Fruit fly (Drosophila melanogaster): ENCODE data around the gene CG11327.

Gene CG11327

DNA sequence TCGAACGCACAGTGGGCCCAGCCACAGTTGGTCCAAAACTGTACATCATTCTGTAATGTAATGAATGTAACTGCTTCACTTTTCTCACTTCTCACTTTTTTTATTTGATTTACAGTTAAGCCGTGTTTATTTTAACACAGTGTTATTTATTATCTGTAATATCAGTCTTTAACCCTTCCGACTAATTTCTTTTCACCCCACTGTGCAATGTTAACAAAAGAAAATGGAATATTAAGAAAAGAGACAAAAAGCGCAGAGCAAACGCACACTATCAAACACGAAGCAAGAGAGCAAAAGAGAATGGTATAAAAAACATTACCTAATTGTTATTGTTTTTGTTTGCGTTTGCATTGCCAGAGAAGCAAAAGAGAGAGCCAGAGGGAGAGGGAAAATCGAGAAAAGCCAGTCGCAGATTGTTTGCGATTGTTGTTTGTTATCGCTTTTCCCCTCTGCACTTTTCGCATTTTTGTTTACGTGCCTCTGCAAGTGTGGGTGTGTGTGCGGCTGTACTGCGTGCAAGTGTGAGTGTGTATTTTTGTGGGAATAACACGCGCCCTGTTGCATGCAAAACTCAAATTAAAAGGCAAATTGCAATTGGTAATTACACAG lies 39.3 kb downstream of the CG11327 start (continued):
- TF ChIP-seq Hmx (GFP tag; optimal IDR thresholded peaks at IDR 0.05) (no peak), slou (GFP tag; optimal IDR thresholded peaks at IDR 0.05) (peak; percentile 93), CG34422 (GFP tag; IDR thresholded peaks at IDR 0.05) (peak; percentile 98), NfI (GFP tag; optimal IDR thresholded peaks at IDR 0.05) (peak; percentile 98), otp (GFP tag; IDR thresholded peaks at IDR 0.05) (peak; percentile 98), CG6175 (GFP tag; IDR thresholded peaks at IDR 0.05) (peak; percentile 90), CkIIα-i1 (GFP tag; IDR thresholded peaks at IDR 0.05) (peak; percentile 86), maf-S (GFP tag; optimal IDR thresholded peaks at IDR 0.05) (peak; percentile 98), ham (GFP tag; IDR thresholded peaks at IDR 0.05) (peak; percentile 85), CG2712 (tag; optimal IDR thresholded peaks at IDR 0.05) (peak; percentile 99), CG7987 (GFP tag; optimal IDR thresholded peaks at IDR 0.05) (peak; percentile 96), mirr (GFP tag; optimal IDR thresholded peaks at IDR 0.05) (peak; percentile 97), cad (GFP tag; optimal IDR thresholded peaks at IDR 0.05) (no peak), CG7372 (GFP tag; IDR thresholded peaks at IDR 0.05) (peak; percentile 96), HLHmδ (GFP tag; optimal IDR thresholded peaks at IDR 0.05) (no peak), crc (GFP tag; optimal IDR thresholded peaks at IDR 0.05) (peak; percentile 98), z (GFP tag; IDR thresholded peaks at IDR 0.05) (peak; percentile 83), h (optimal IDR thresholded peaks at IDR 0.05) (no peak), CG11085 (GFP tag; IDR thresholded peaks at IDR 0.05) (peak; percentile 94), Poxn (GFP tag; IDR thresholded peaks at IDR 0.05) (peak; percentile 88), tio (GFP tag; optimal IDR thresholded peaks at IDR 0.05) (peak; percentile 98), wdn (GFP tag; IDR thresholded peaks at IDR 0.05) (peak; percentile 94), Opbp (GFP tag; IDR thresholded peaks at IDR 0.05; ENCODE audit: partially characterized antibody) (peak; percentile 25; the same call in 1 of the 3 replicates), Bdp1 (GFP tag; optimal IDR thresholded peaks at IDR 0.05) (peak; percentile 95), CG7271 (tag; optimal IDR thresholded peaks at IDR 0.05) (peak; percentile 93), CG7745 (tag; optimal IDR thresholded peaks at IDR 0.05) (peak; percentile 87), D (optimal IDR thresholded peaks at IDR 0.05) (no peak), D (GFP tag; optimal IDR thresholded peaks at IDR 0.05) (peak; percentile 99), grn (GFP tag; optimal IDR thresholded peaks at IDR 0.05) (peak; percentile 83), Hsf (GFP tag; optimal IDR thresholded peaks at IDR 0.05) (peak; percentile 99), CG34224 (GFP tag; IDR thresholded peaks at IDR 0.05; ENCODE audit: partially characterized antibody) (no peak), CG7963 (GFP tag; IDR thresholded peaks at IDR 0.05; ENCODE audit: partially characterized antibody) (peak; percentile 24; the same call in 1 of the 3 replicates), CG8281 (tag; optimal IDR thresholded peaks at IDR 0.05) (peak; percentile 92), CG17912 (GFP tag; optimal IDR thresholded peaks at IDR 0.05) (peak; percentile 97), CG2889 (GFP tag; IDR thresholded peaks at IDR 0.05) (peak; percentile 93), salm (tag; optimal IDR thresholded peaks at IDR 0.05) (peak; percentile 99), GATAe (GFP tag; conservative IDR thresholded peaks at IDR 0.05) (peak; percentile 87), CG18262 (tag; optimal IDR thresholded peaks at IDR 0.05) (peak; percentile 99), scrt (GFP tag; optimal IDR thresholded peaks at IDR 0.05) (peak; percentile 89)

DNA sequence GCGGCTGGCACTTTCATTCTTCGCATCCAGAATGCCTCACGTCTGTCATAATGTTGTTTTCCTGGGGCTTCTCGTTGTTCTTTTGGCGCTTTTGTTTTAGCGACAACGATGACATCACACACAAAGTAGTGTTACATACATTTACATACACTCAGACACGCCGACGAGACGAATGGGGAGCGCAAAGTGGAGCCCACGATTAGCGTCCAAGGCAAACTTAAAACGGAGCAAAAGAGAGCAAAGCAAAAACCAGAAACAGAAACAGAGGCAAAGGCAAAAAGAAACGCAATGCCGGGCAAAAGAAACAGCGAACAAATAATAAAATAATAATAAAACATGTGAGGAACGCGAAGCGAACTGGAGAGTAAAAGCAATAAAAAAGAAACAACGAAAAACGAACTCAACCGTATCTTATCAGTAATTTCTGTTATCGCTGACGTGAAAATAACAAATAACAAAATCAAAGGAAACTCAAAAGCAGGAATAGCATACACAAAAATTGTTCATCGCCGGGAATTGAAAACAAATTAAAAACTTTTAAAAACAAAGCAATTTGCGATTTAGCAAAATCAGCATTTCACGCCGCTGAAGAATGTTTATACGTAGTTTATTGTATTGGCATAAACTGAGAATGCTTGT lies 42.0 kb downstream of the CG11327 start:
- TF ChIP-seq sens (GFP tag), result peak; percentile 15
- TF ChIP-seq Atf3 (GFP tag; optimal IDR thresholded peaks at IDR 0.05), result peak; percentile 37
- peak; percentile 13 for TF ChIP-seq exex (tag; optimal IDR thresholded peaks at IDR 0.05)
- peak; percentile 40 for TF ChIP-seq CG3838 (GFP tag; optimal IDR thresholded peaks at IDR 0.05)
- 0 out of 3 replicates have a peak, but pooled peaks have one; percentile 55 for TF ChIP-seq ci (GFP tag; IDR thresholded peaks at IDR 0.05)
- peak; percentile 40 for TF ChIP-seq HmgZ (tag; optimal IDR thresholded peaks at IDR 0.05)
- TF ChIP-seq kni (GFP tag; optimal IDR thresholded peaks at IDR 0.05), result peak; percentile 5
- no peak for TF ChIP-seq mam (GFP tag; optimal IDR thresholded peaks at IDR 0.05)
- no peak for TF ChIP-seq Awh (GFP tag; IDR thresholded peaks at IDR 0.05)
- TF ChIP-seq oc (tag; optimal IDR thresholded peaks at IDR 0.05), result no peak
- no peak for TF ChIP-seq CG12744 (GFP tag; optimal IDR thresholded peaks at IDR 0.05)
- TF ChIP-seq CG13894 (tag; optimal IDR thresholded peaks at IDR 0.05), result peak; percentile 32
- no peak for TF ChIP-seq CG10431 (GFP tag; optimal IDR thresholded peaks at IDR 0.05)
- no peak for TF ChIP-seq CG17912 (GFP tag; optimal IDR thresholded peaks at IDR 0.05)

Data from whole organism, embryonic.